Fruit fly (Drosophila melanogaster) whole organism, pupa: Measurements from ENCODE around the gene tadr.
A peak's percentile ranks its signal among the peaks of the same experiment; 100 is the strongest.

Experiments used
- CG10348 ChIP-seq: fragments of 200-800 bp; sonication (Bioruptor generic); IDR thresholded peaks from 2 replicates; pipeline ENCODE4 v1.3.6; 2022; ENCODE audit warnings: missing biosample characterization, missing genetic modification characterization
- CG12605 ChIP-seq: fragments of 200-800 bp; sonication (Bioruptor generic); IDR thresholded peaks from 2 replicates; pipeline ENCODE4 v1.3.6; 2022; ENCODE audit warnings: missing biosample characterization, missing genetic modification characterization
- CG13204 ChIP-seq: fragments of 200-800 bp; sonication (Bioruptor generic); optimal IDR thresholded peaks from 2 replicates; lab custom pipeline; 2018; ENCODE audit warnings: missing biosample characterization, mild to moderate bottlenecking, missing genetic modification characterization, moderate library complexity
- CG14655 ChIP-seq: fragments of 200-800 bp; sonication (Bioruptor generic); optimal IDR thresholded peaks from 3 replicates; lab custom pipeline; 2017; ENCODE audit warnings: mild to moderate bottlenecking, missing biosample characterization, missing genetic modification reagents, missing genetic modification characterization
- CG15710 ChIP-seq: fragments of 200-800 bp; sonication (Bioruptor generic); optimal IDR thresholded peaks from 2 replicates; lab custom pipeline; 2018; ENCODE audit warnings: missing biosample characterization, mild to moderate bottlenecking, missing genetic modification characterization, moderate library complexity
- CG17806 ChIP-seq: fragments of 200-800 bp; sonication (Bioruptor generic); optimal IDR thresholded peaks from 2 replicates; lab custom pipeline; 2018; ENCODE audit warnings: missing biosample characterization, mild to moderate bottlenecking, missing genetic modification characterization, moderate library complexity
- CG32121 ChIP-seq: fragments of 200-800 bp; sonication (Bioruptor generic); IDR thresholded peaks from 2 replicates; pipeline ENCODE4 v1.3.6; 2022; ENCODE audit warnings: missing biosample characterization, missing genetic modification characterization
- CG34367 ChIP-seq: fragments of 200-800 bp; sonication (Bioruptor generic); optimal IDR thresholded peaks from 2 replicates; lab custom pipeline; 2018; ENCODE audit warnings: missing biosample characterization, mild to moderate bottlenecking, missing genetic modification characterization
- CG4496 ChIP-seq: fragments of 200-800 bp; sonication (Bioruptor generic); IDR thresholded peaks from 3 replicates; pipeline ENCODE4 v1.3.6; 2022; ENCODE audit warnings: missing biosample characterization, missing genetic modification characterization
- CG8159 ChIP-seq: fragments of 200-800 bp; sonication (Bioruptor generic); optimal IDR thresholded peaks from 3 replicates; lab custom pipeline; 2018; ENCODE audit warnings: missing biosample characterization, mild to moderate bottlenecking, missing genetic modification characterization, moderate library complexity
- CG8301 ChIP-seq: fragments of 200-800 bp; sonication (Bioruptor generic); optimal IDR thresholded peaks from 2 replicates; lab custom pipeline; 2018; ENCODE audit warnings: missing biosample characterization, mild to moderate bottlenecking, missing genetic modification characterization
- CG9948 ChIP-seq: fragments of 200-800 bp; sonication (Bioruptor generic); optimal IDR thresholded peaks from 2 replicates; lab custom pipeline; 2018; ENCODE audit warnings: missing biosample characterization, mild to moderate bottlenecking, missing genetic modification characterization, moderate library complexity
- D1 ChIP-seq: fragments of 200-800 bp; sonication (Bioruptor generic); optimal IDR thresholded peaks from 2 replicates; lab custom pipeline; 2018; ENCODE audit warnings: missing biosample characterization, mild to moderate bottlenecking, missing genetic modification characterization, moderate library complexity
- EcR ChIP-seq: fragments of 200-800 bp; sonication (Bioruptor generic); optimal IDR thresholded peaks from 3 replicates; lab custom pipeline; 2019; ENCODE audit warnings: missing biosample characterization, missing genetic modification characterization, mild to moderate bottlenecking, moderate library complexity, missing genetic modification reagents
- Ets98B ChIP-seq: fragments of 200-800 bp; sonication (Bioruptor generic); IDR thresholded peaks from 2 replicates; pipeline ENCODE4 v1.3.6; 2022; ENCODE audit warnings: missing biosample characterization, missing genetic modification characterization
- Pif1A ChIP-seq: fragments of 200-800 bp; sonication (Bioruptor generic); optimal IDR thresholded peaks from 3 replicates; lab custom pipeline; 2016; ENCODE audit warnings: missing biosample characterization, missing genetic modification characterization
- Pif1B ChIP-seq: fragments of 200-800 bp; sonication (Bioruptor generic); optimal IDR thresholded peaks from 3 replicates; lab custom pipeline; 2016; ENCODE audit warnings: missing biosample characterization, missing genetic modification characterization
- Snoo ChIP-seq: fragments of 200-800 bp; sonication (Bioruptor generic); optimal IDR thresholded peaks from 3 replicates; lab custom pipeline; 2017; ENCODE audit warnings: missing biosample characterization, mild to moderate bottlenecking, missing genetic modification characterization, inconsistent platforms
- fd96Ca ChIP-seq: fragments of 200-800 bp; sonication (Bioruptor generic); IDR thresholded peaks from 3 replicates; pipeline ENCODE4 v1.3.6; 2022; ENCODE audit warnings: missing biosample characterization, missing genetic modification characterization
- gl ChIP-seq: fragments of 200-800 bp; sonication (Bioruptor generic); optimal IDR thresholded peaks from 2 replicates; lab custom pipeline; 2018; ENCODE audit warnings: missing biosample characterization, mild to moderate bottlenecking, missing genetic modification characterization
- rn ChIP-seq: fragments of 200-800 bp; sonication (Bioruptor generic); IDR thresholded peaks from 2 replicates; pipeline ENCODE4 v1.3.6; 2022; ENCODE audit warnings: missing biosample characterization, missing genetic modification characterization

tadr gene

DNA sequence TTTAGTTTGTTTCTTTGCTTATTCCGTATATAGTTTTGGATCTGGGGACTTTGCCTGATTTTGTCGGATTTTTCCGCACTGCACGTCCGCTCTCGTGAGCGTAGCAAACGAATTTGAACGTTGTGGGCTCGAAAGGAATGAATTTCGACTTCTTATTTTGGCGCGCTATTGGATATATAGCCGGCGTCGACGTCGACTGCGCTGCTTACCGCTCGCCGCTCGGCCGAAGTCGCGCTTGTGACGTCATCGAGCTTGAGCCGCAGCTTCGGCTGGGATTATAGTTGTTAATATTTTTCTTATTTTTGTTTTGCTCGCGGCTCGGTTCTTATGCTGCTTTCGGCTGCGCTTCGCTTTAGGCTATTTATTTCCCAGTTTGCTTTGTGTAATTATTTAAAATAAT is 5.4 kb upstream of the tadr start:
- TF ChIP-seq EcR: no peak
- TF ChIP-seq CG10348 (GFP tag; lab: Robert Waterston, UW): no peak
- no peak for TF ChIP-seq CG12605 (GFP tag; lab: Robert Waterston, UW)
- TF ChIP-seq Pif1B (GFP tag; lab: Kevin White, UChicago): no peak
- TF ChIP-seq CG8301 (tag; lab: Kevin White, UChicago): no peak

DNA sequence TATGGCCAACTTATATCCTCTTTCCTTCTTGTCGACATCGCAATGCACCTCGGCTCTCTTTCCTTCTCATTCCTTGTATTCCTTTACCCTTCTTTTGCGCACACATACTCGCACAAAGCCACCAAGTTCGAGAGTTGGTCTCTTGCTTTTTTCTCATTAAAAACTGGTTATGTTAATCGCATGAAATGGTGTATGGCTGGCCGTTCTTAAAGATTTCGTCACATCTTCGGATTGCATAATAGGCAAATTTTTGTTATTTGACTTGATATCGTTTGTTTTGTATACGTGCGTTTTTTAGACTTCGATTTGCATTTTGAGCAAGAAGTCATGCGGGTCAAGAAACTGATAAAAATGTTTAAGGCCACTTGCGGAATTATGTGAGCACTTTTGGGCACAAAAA is 4.4 kb upstream of the tadr start:
- TF ChIP-seq CG15710 (tag; lab: Kevin White, UChicago) (no peak), EcR (peak; percentile 11)

DNA sequence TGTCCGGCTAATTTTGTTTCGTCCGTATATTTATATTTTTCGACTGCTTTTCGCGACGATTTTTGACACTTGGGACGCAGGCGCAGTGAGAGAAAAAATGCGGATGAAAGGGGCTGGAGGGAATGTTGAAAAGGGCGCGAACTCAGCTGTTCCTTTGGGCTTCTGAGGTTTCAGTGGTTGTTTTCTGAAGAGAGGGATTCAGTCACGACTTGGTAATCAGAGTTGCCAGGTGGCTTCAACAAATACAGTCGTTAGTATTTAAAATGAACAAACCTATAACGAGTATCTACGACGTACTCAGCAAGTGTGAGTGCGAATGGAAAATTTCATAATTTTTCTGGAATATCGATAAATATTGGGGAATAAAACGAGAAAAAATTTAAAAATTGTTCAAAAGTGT is 3.8 kb upstream of the tadr start, which contains the start of gene CG9265:
Gene CG9265, minus strand, starts transcription at position 68 of the 400 bp plus-strand sequence.
- TF ChIP-seq CG17806 (tag; lab: Kevin White, UChicago): no peak
- TF ChIP-seq CG8159: no peak
- no peak for TF ChIP-seq D1
- no peak for TF ChIP-seq rn (GFP tag; lab: Robert Waterston, UW)
- no peak for TF ChIP-seq CG12605 (GFP tag; lab: Robert Waterston, UW)
- no peak for TF ChIP-seq CG4496
- TF ChIP-seq Pif1A (GFP tag; lab: Kevin White, UChicago): no peak
- TF ChIP-seq Pif1B (GFP tag; lab: Kevin White, UChicago): no peak
- no peak for TF ChIP-seq CG15710 (tag; lab: Kevin White, UChicago)
- TF ChIP-seq CG32121 (GFP tag; lab: Robert Waterston, UW): no peak
- TF ChIP-seq CG8301 (tag; lab: Kevin White, UChicago): no peak
- no peak for TF ChIP-seq CG9948 (tag; lab: Kevin White, UChicago)
- no peak for TF ChIP-seq gl
- no peak for TF ChIP-seq EcR
- TF ChIP-seq CG34367: no peak
- no peak for TF ChIP-seq CG14655
- TF ChIP-seq, all 21 proteins: peak for 0

DNA sequence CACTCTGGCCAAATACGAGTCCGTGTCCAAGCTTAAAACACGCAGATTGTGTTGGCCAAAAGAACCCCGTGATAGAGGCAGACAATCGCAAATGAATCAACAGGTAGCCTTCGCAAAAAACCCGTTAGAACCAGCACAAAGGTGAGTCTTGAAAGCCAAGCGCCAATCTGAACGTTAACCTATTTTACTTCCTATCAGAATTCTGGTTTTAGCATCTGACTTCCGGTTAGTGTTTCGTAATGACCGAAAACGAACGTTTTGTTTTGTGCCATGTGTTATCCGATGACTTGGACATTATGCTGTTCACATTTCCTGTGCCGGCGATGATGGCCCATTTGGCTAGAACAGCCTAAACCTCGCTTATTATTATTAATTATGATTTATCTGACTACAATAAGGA is 2.8 kb upstream of the tadr start:
- TF ChIP-seq Snoo (tag; lab: Kevin White, UChicago): no peak

DNA sequence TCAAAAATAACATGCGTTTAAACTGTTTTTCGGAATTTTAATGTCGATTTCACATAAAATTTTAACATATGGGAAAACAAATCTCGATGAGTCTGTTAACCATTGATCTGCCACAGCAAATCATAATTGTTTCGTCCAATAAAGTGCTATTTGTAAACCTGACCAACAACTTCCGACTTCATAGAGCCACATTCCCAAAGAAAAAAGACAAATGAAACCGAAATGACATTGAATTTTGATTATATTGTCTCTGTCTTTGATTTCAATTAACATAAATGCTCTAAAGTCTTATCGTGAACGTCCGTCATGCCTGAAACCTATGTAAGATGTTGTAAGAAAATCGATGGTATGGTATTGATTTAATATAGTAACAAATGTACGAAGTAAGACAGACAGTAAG is 1.9 kb upstream of the tadr start:
- TF ChIP-seq CG9948 (tag; lab: Kevin White, UChicago): no peak
- TF ChIP-seq CG10348 (GFP tag; lab: Robert Waterston, UW): no peak
- TF ChIP-seq Pif1B (GFP tag; lab: Kevin White, UChicago): no peak
- no peak for TF ChIP-seq rn (GFP tag; lab: Robert Waterston, UW)
- TF ChIP-seq EcR: no peak
- TF ChIP-seq Ets98B (GFP tag; lab: Robert Waterston, UW): no peak
- no peak for TF ChIP-seq CG13204 (GFP tag; lab: Kevin White, UChicago)
- TF ChIP-seq CG8301 (tag; lab: Kevin White, UChicago): no peak
- no peak for TF ChIP-seq CG14655
- no peak for TF ChIP-seq CG8159
- TF ChIP-seq CG17806 (tag; lab: Kevin White, UChicago): no peak
- no peak for TF ChIP-seq CG15710 (tag; lab: Kevin White, UChicago)
- no peak for TF ChIP-seq CG12605 (GFP tag; lab: Robert Waterston, UW)
- no peak for TF ChIP-seq gl
- no peak for TF ChIP-seq CG34367
- TF ChIP-seq Pif1A (GFP tag; lab: Kevin White, UChicago): no peak
- TF ChIP-seq CG32121 (GFP tag; lab: Robert Waterston, UW): no peak
- no peak for TF ChIP-seq CG4496
- no peak for TF ChIP-seq D1
- TF ChIP-seq Snoo (tag; lab: Kevin White, UChicago): no peak

DNA sequence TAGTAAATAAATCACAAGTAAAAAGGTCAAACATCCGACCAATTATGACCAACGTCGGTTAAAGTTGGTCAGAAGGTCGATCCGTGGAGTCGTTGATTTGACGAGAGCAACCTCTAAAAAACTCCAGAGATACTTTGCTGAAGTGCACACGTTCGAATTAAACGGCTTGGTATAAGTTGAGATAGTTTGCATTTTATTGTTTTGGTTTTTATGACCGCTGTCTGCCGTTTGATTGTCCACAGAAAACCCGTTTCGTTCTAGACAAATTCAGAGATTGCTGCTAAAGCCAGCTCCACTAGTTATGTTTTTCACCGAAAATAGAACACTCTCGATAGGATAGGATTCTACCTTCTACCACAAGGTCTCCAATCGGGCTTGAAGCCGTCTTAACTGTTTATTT is 1.4 kb upstream of the tadr start:
- TF ChIP-seq Ets98B (GFP tag; lab: Robert Waterston, UW) (no peak), CG14655 (no peak), EcR (no peak), CG32121 (GFP tag; lab: Robert Waterston, UW) (no peak), CG34367 (no peak), Snoo (tag; lab: Kevin White, UChicago) (no peak), CG13204 (GFP tag; lab: Kevin White, UChicago) (no peak), CG10348 (GFP tag; lab: Robert Waterston, UW) (no peak), fd96Ca (GFP tag; lab: Robert Waterston, UW) (no peak), CG9948 (tag; lab: Kevin White, UChicago) (no peak), gl (no peak)

DNA sequence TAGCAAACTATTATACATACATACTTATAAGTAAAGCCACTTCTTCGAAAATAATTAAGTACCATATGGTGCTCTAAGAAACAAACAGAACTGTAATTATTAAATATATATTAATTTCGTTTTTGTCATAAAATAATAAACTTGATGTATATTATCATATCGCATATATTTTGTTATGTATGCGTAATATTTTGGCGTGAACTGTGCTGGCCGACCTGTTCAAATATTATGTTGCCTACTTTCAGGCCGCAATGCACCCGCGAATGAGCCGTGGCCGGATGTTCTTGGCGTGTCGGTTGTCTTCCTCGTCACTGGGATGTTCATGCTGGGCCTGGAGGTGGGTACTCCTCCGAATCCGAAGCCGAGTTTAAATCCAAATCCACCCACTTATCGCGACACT is 2.6 kb downstream of the tadr start:
- TF ChIP-seq CG4496 (0 out of 3 replicates have a peak, but pooled peaks have one; percentile 43), CG15710 (tag; lab: Kevin White, UChicago) (no peak)
